Fruit fly (Drosophila melanogaster): ENCODE measurements around the gene Pss.

The Pss gene

dm6 chr3L:20514101-20514500 lies 11.9 kb downstream of the Pss start:
- no peak for TF ChIP-seq CG9948 (tag; optimal IDR thresholded peaks at IDR 0.05)
- no peak for TF ChIP-seq D1 (tag; optimal IDR thresholded peaks at IDR 0.05)
- TF ChIP-seq CG13204 (GFP tag; optimal IDR thresholded peaks at IDR 0.05), result no peak
- no peak for TF ChIP-seq Pif1A (GFP tag; optimal IDR thresholded peaks at IDR 0.05)
- TF ChIP-seq CG4496 (GFP tag; IDR thresholded peaks at IDR 0.05), result no peak
- no peak for TF ChIP-seq CG8159 (tag; optimal IDR thresholded peaks at IDR 0.05)
- TF ChIP-seq CG34367 (tag; optimal IDR thresholded peaks at IDR 0.05), result no peak
- no peak for TF ChIP-seq CG32121 (GFP tag; IDR thresholded peaks at IDR 0.05)
- TF ChIP-seq CG12605 (GFP tag; IDR thresholded peaks at IDR 0.05), result no peak
- TF ChIP-seq rn (GFP tag; IDR thresholded peaks at IDR 0.05), result no peak
- TF ChIP-seq gl (tag; optimal IDR thresholded peaks at IDR 0.05), result no peak
- no peak for TF ChIP-seq EcR (GFP tag; optimal IDR thresholded peaks at IDR 0.05)

dm6 chr3L:20511499-20512108 lies 14.4 kb downstream of the Pss start:
- no peak for TF ChIP-seq CG15710 (tag; optimal IDR thresholded peaks at IDR 0.05)
- TF ChIP-seq CG12605 (GFP tag; IDR thresholded peaks at IDR 0.05), result no peak
- no peak for TF ChIP-seq CG9948 (tag; optimal IDR thresholded peaks at IDR 0.05)
- no peak for TF ChIP-seq Snoo (tag; optimal IDR thresholded peaks at IDR 0.05)
- TF ChIP-seq Ets98B (GFP tag; IDR thresholded peaks at IDR 0.05), result no peak
- TF ChIP-seq EcR (GFP tag; optimal IDR thresholded peaks at IDR 0.05), result peak; percentile 86
- TF ChIP-seq Pif1B (GFP tag; optimal IDR thresholded peaks at IDR 0.05), result no peak
- no peak for TF ChIP-seq CG8301 (tag; optimal IDR thresholded peaks at IDR 0.05)
- TF ChIP-seq D1 (tag; optimal IDR thresholded peaks at IDR 0.05), result no peak
- no peak for TF ChIP-seq CG34367 (tag; optimal IDR thresholded peaks at IDR 0.05)
- no peak for TF ChIP-seq CG10348 (GFP tag; IDR thresholded peaks at IDR 0.05)
- peak; percentile 20 for TF ChIP-seq CG13204 (GFP tag; optimal IDR thresholded peaks at IDR 0.05)
- no peak for TF ChIP-seq fd96Ca (GFP tag; IDR thresholded peaks at IDR 0.05)
- no peak for TF ChIP-seq CG17806 (tag; optimal IDR thresholded peaks at IDR 0.05)
- TF ChIP-seq Pif1A (GFP tag; optimal IDR thresholded peaks at IDR 0.05), result no peak

- TF ChIP-seq Ets98B (GFP tag; IDR thresholded peaks at IDR 0.05) (peak; percentile 44; the same call in 1 of the 2 replicates), CG9948 (tag; optimal IDR thresholded peaks at IDR 0.05) (peak; percentile 76), CG13204 (GFP tag; optimal IDR thresholded peaks at IDR 0.05) (peak; percentile 45), CG34367 (tag; optimal IDR thresholded peaks at IDR 0.05) (peak; percentile 63), CG4496 (GFP tag; IDR thresholded peaks at IDR 0.05) (no peak), CG15710 (tag; optimal IDR thresholded peaks at IDR 0.05) (peak; percentile 77), Pif1B (GFP tag; optimal IDR thresholded peaks at IDR 0.05) (peak; percentile 74), CG8159 (tag; optimal IDR thresholded peaks at IDR 0.05) (peak; percentile 85), rn (GFP tag; IDR thresholded peaks at IDR 0.05) (no peak), CG17806 (tag; optimal IDR thresholded peaks at IDR 0.05) (peak; percentile 65), D1 (tag; optimal IDR thresholded peaks at IDR 0.05) (peak; percentile 63), Pif1A (GFP tag; optimal IDR thresholded peaks at IDR 0.05) (peak; percentile 77), CG32121 (GFP tag; IDR thresholded peaks at IDR 0.05) (no peak), EcR (GFP tag; optimal IDR thresholded peaks at IDR 0.05) (peak; percentile 1), fd96Ca (GFP tag; IDR thresholded peaks at IDR 0.05) (0 out of 3 replicates have a peak, but pooled peaks have one; percentile 19), CG12605 (GFP tag; IDR thresholded peaks at IDR 0.05) (no peak), Snoo (tag; optimal IDR thresholded peaks at IDR 0.05) (peak; percentile 74), CG10348 (GFP tag; IDR thresholded peaks at IDR 0.05) (no peak), gl (tag; optimal IDR thresholded peaks at IDR 0.05) (no peak), CG8301 (tag; optimal IDR thresholded peaks at IDR 0.05) (peak; percentile 81), CG14655 (GFP tag; optimal IDR thresholded peaks at IDR 0.05) (peak; percentile 90)
These were observed 16.6 kb downstream of the Pss start for dm6 chr3L:20509121-20509934.

dm6 chr3L:20508136-20508635 lies 17.8 kb downstream of the Pss start:
- TF ChIP-seq Pif1A (GFP tag; optimal IDR thresholded peaks at IDR 0.05) (peak; percentile 91), Snoo (tag; optimal IDR thresholded peaks at IDR 0.05) (peak; percentile 88), fd96Ca (GFP tag; IDR thresholded peaks at IDR 0.05) (peak; percentile 90), CG14655 (GFP tag; optimal IDR thresholded peaks at IDR 0.05) (peak; percentile 89), D1 (tag; optimal IDR thresholded peaks at IDR 0.05) (peak; percentile 78), CG9948 (tag; optimal IDR thresholded peaks at IDR 0.05) (peak; percentile 87), CG8301 (tag; optimal IDR thresholded peaks at IDR 0.05) (peak; percentile 83), CG13204 (GFP tag; optimal IDR thresholded peaks at IDR 0.05) (no peak), rn (GFP tag; IDR thresholded peaks at IDR 0.05) (peak; percentile 39; the same call in 1 of the 2 replicates), CG8159 (tag; optimal IDR thresholded peaks at IDR 0.05) (peak; percentile 93), CG12605 (GFP tag; IDR thresholded peaks at IDR 0.05) (peak; percentile 65), CG32121 (GFP tag; IDR thresholded peaks at IDR 0.05) (peak; percentile 88), CG10348 (GFP tag; IDR thresholded peaks at IDR 0.05) (peak; percentile 61), CG4496 (GFP tag; IDR thresholded peaks at IDR 0.05) (peak; percentile 89; the same call in 2 of the 3 replicates), gl (tag; optimal IDR thresholded peaks at IDR 0.05) (peak; percentile 75), EcR (GFP tag; optimal IDR thresholded peaks at IDR 0.05) (peak; percentile 59), CG34367 (tag; optimal IDR thresholded peaks at IDR 0.05) (peak; percentile 82), Pif1B (GFP tag; optimal IDR thresholded peaks at IDR 0.05) (peak; percentile 87), Ets98B (GFP tag; IDR thresholded peaks at IDR 0.05) (peak; percentile 89), CG15710 (tag; optimal IDR thresholded peaks at IDR 0.05) (peak; percentile 91), CG17806 (tag; optimal IDR thresholded peaks at IDR 0.05) (peak; percentile 89)

dm6 chr3L:20507552-20507951 lies 18.4 kb downstream of the Pss start:
- TF ChIP-seq CG9948 (tag; optimal IDR thresholded peaks at IDR 0.05), result no peak
- peak; percentile 7; the same call in 1 of the 2 replicates for TF ChIP-seq Ets98B (GFP tag; IDR thresholded peaks at IDR 0.05)
